Worm (Caenorhabditis elegans) whole organism, L1 larva: Measurements from ENCODE around the gene T10B5.7.

ENCODE experiments used
- C04F5.9 ChIP-seq: sonication (generic microtip); optimal IDR thresholded peaks from 2 replicates; lab custom pipeline; 2016; ENCODE audit warnings: missing genetic modification characterization, missing compliant biosample characterization
- C16A3.4 ChIP-seq: fragments of 150-350 bp; optimal IDR thresholded peaks from 2 replicates; lab custom pipeline; 2014; ENCODE audit warnings: missing biosample characterization, missing genetic modification characterization
- C34B4.2 ChIP-seq: sonication (generic microtip); optimal IDR thresholded peaks from 2 replicates; lab custom pipeline; 2017; ENCODE audit warnings: mild to moderate bottlenecking, missing genetic modification characterization, missing compliant biosample characterization
- Y116A8C.19 ChIP-seq: sonication (generic microtip); optimal IDR thresholded peaks from 2 replicates; lab custom pipeline; 2016; ENCODE audit warnings: missing compliant biosample characterization, missing genetic modification characterization, borderline replicate concordance
- ceh-82 ChIP-seq, 3 experiments: fragments of 150-350 bp in 1 of 3; sonication (generic microtip) in 2 of 3; optimal IDR thresholded peaks; 2 replicates each; lab custom pipeline; 2014 to 2017; ENCODE audit warnings: missing biosample characterization in 3 of 3, missing genetic modification characterization in 3 of 3
- ces-1 ChIP-seq: fragments of 150-350 bp; optimal IDR thresholded peaks from 2 replicates; lab custom pipeline; 2014; ENCODE audit warnings: missing biosample characterization, missing genetic modification reagents, missing genetic modification characterization
- dpl-1 ChIP-seq, 3 experiments: fragments of 150-350 bp in 2 of 3; sonication (generic microtip) in 1 of 3; optimal IDR thresholded peaks; 2 replicates each; lab custom pipeline; 2014 to 2017; ENCODE audit warnings: missing biosample characterization in 3 of 3, missing genetic modification characterization in 3 of 3, missing genetic modification reagents in 3 of 3
- efl-1 ChIP-seq, 4 experiments: fragments of 150-350 bp; optimal IDR thresholded peaks in 3 of 4; peaks in 1 of 4; 1 replicate in 1 of 4; 2 replicates in 3 of 4; lab custom pipeline; 2014; ENCODE audit warnings: missing biosample characterization in 2 of 4, missing genetic modification characterization in 2 of 4, missing genetic modification reagents in 2 of 4
- egl-27 ChIP-seq, 2 experiments: fragments of 150-350 bp in 1 of 2; sonication (generic microtip); optimal IDR thresholded peaks; 3 replicates each; lab custom pipeline; 2017 to 2018; ENCODE audit warnings: missing biosample characterization in 2 of 2, missing genetic modification characterization in 2 of 2, missing genetic modification reagents in 2 of 2
- elt-2 ChIP-seq: sonication (generic microtip); optimal IDR thresholded peaks from 2 replicates; lab custom pipeline; 2016; ENCODE audit warnings: missing genetic modification characterization, mild to moderate bottlenecking, inconsistent platforms, missing compliant biosample characterization, missing genetic modification reagents
- fkh-10 ChIP-seq: sonication (generic microtip); optimal IDR thresholded peaks from 2 replicates; lab custom pipeline; 2017; ENCODE audit warnings: missing biosample characterization, missing genetic modification reagents, missing genetic modification characterization
- hpl-2 ChIP-seq: fragments of 150-350 bp; optimal IDR thresholded peaks from 2 replicates; lab custom pipeline; 2014; ENCODE audit warnings: missing biosample characterization, missing genetic modification reagents, missing genetic modification characterization
- jun-1 ChIP-seq: fragments of 150-350 bp; optimal IDR thresholded peaks from 2 replicates; lab custom pipeline; 2014; ENCODE audit warnings: missing biosample characterization, missing genetic modification reagents, missing genetic modification characterization
- lin-14 ChIP-seq: fragments of 200-800 bp; sonication (Bioruptor generic); optimal IDR thresholded peaks from 2 replicates; lab custom pipeline; 2018; ENCODE audit warnings: mild to moderate bottlenecking, missing genetic modification characterization, moderate library complexity, missing compliant biosample characterization
- lin-35 ChIP-seq, 2 experiments: fragments of 150-350 bp; optimal IDR thresholded peaks; 2 replicates each; lab custom pipeline; 2014; ENCODE audit warnings: missing biosample characterization in 2 of 2, missing genetic modification characterization in 2 of 2, missing genetic modification reagents in 2 of 2
- lin-39 ChIP-seq: fragments of 150-350 bp; optimal IDR thresholded peaks from 2 replicates; lab custom pipeline; 2014; ENCODE audit warnings: missing biosample characterization, missing genetic modification reagents, missing genetic modification characterization
- mab-9 ChIP-seq: fragments of 200-800 bp; sonication (Bioruptor generic); IDR thresholded peaks from 2 replicates; pipeline ENCODE4 v1.3.6; 2022; ENCODE audit warnings: missing genetic modification reagents, missing genetic modification characterization, missing compliant biosample characterization
- mef-2 ChIP-seq: fragments of 150-350 bp; optimal IDR thresholded peaks from 2 replicates; lab custom pipeline; 2014; ENCODE audit warnings: missing biosample characterization, missing genetic modification characterization
- mep-1 ChIP-seq: fragments of 150-350 bp; optimal IDR thresholded peaks from 2 replicates; lab custom pipeline; 2014; ENCODE audit warnings: missing biosample characterization, missing genetic modification characterization
- nhr-19 ChIP-seq: fragments of 200-800 bp; sonication (Bioruptor generic); conservative IDR thresholded peaks from 2 replicates; pipeline ENCODE4 v1.3.6; 2022; ENCODE audit warnings: missing genetic modification characterization, missing compliant biosample characterization
- nhr-28 ChIP-seq: fragments of 150-350 bp; optimal IDR thresholded peaks from 2 replicates; lab custom pipeline; 2014; ENCODE audit warnings: missing biosample characterization, missing genetic modification characterization
- nhr-47 ChIP-seq: sonication (generic microtip); optimal IDR thresholded peaks from 2 replicates; lab custom pipeline; 2016; ENCODE audit warnings: mild to moderate bottlenecking, missing genetic modification characterization, moderate library complexity, missing compliant biosample characterization
- nhr-71 ChIP-seq: sonication (generic microtip); optimal IDR thresholded peaks from 2 replicates; lab custom pipeline; 2016; ENCODE audit warnings: mild to moderate bottlenecking, missing genetic modification characterization, moderate library complexity, missing compliant biosample characterization
- nhr-76 ChIP-seq: sonication (generic microtip); optimal IDR thresholded peaks from 2 replicates; lab custom pipeline; 2017; ENCODE audit warnings: missing biosample characterization, missing genetic modification characterization
- nhr-84 ChIP-seq: sonication (generic microtip); optimal IDR thresholded peaks from 2 replicates; lab custom pipeline; 2017; ENCODE audit warnings: missing biosample characterization, missing genetic modification characterization
- nhr-90 ChIP-seq: sonication (generic microtip); optimal IDR thresholded peaks from 2 replicates; lab custom pipeline; 2016; ENCODE audit warnings: mild to moderate bottlenecking, missing genetic modification characterization, missing compliant biosample characterization; ENCODE audit not compliant: poor library complexity
- pag-3 ChIP-seq: sonication (generic microtip); optimal IDR thresholded peaks from 2 replicates; lab custom pipeline; 2017; ENCODE audit warnings: missing genetic modification characterization, mild to moderate bottlenecking, missing compliant biosample characterization, antibody characterized with exemption, borderline replicate concordance; ENCODE audit not compliant: insufficient read depth
- pax-3 ChIP-seq: fragments of 200-800 bp; sonication (Bioruptor generic); optimal IDR thresholded peaks from 2 replicates; lab custom pipeline; 2018; ENCODE audit warnings: mild to moderate bottlenecking, missing genetic modification characterization, moderate library complexity, missing compliant biosample characterization
- rnt-1 ChIP-seq: sonication (generic microtip); optimal IDR thresholded peaks from 2 replicates; lab custom pipeline; 2016; ENCODE audit warnings: mild to moderate bottlenecking, missing genetic modification characterization, moderate library complexity, missing compliant biosample characterization
- skn-1 ChIP-seq: fragments of 150-350 bp; optimal IDR thresholded peaks from 2 replicates; lab custom pipeline; 2014; ENCODE audit warnings: missing biosample characterization, missing genetic modification characterization
- snu-23 ChIP-seq: sonication (generic microtip); optimal IDR thresholded peaks from 2 replicates; lab custom pipeline; 2016; ENCODE audit warnings: missing genetic modification characterization, missing compliant biosample characterization
- sox-4 ChIP-seq: sonication (generic microtip); optimal IDR thresholded peaks from 2 replicates; lab custom pipeline; 2016; ENCODE audit warnings: missing genetic modification characterization, missing compliant biosample characterization
- sup-37 ChIP-seq: fragments of 200-800 bp; sonication (Bioruptor generic); optimal IDR thresholded peaks from 2 replicates; lab custom pipeline; 2018; ENCODE audit warnings: mild to moderate bottlenecking, missing genetic modification characterization, missing compliant biosample characterization
- tbx-2 ChIP-seq: sonication (generic microtip); optimal IDR thresholded peaks from 2 replicates; lab custom pipeline; 2016; ENCODE audit warnings: missing genetic modification characterization, missing compliant biosample characterization
- unc-130 ChIP-seq: fragments of 150-350 bp; optimal IDR thresholded peaks from 2 replicates; lab custom pipeline; 2017; ENCODE audit warnings: missing biosample characterization, missing genetic modification characterization, inconsistent platforms
- unc-86 ChIP-seq: sonication (generic microtip); optimal IDR thresholded peaks from 2 replicates; lab custom pipeline; 2016; ENCODE audit warnings: missing genetic modification characterization, missing compliant biosample characterization
- xbp-1 ChIP-seq: sonication (generic microtip); optimal IDR thresholded peaks from 2 replicates; lab custom pipeline; 2016; ENCODE audit warnings: missing genetic modification characterization, missing compliant biosample characterization
- zip-4 ChIP-seq: fragments of 200-800 bp; sonication (Bioruptor generic); optimal IDR thresholded peaks from 2 replicates; lab custom pipeline; 2018; ENCODE audit warnings: mild to moderate bottlenecking, missing genetic modification characterization, moderate library complexity, missing compliant biosample characterization
- ztf-11 ChIP-seq, 2 experiments: sonication (generic microtip); optimal IDR thresholded peaks; 2 replicates each; lab custom pipeline; 2016 to 2017; ENCODE audit warnings: missing genetic modification characterization in 2 of 2, missing biosample characterization in 1 of 2, missing compliant biosample characterization in 1 of 2
- ztf-4 ChIP-seq: fragments of 150-350 bp; optimal IDR thresholded peaks from 2 replicates; lab custom pipeline; 2014; ENCODE audit warnings: missing biosample characterization, missing genetic modification characterization

T10B5.7 gene

ce11 chrV:1845977-1846376 is at the start of gene T10B5.7:
Gene T10B5.7, plus strand, starts transcription at chrV:1846201.
- TF ChIP-seq C04F5.9 (tag; lab: Kevin White, UChicago) (no peak), rnt-1 (tag; lab: Kevin White, UChicago) (no peak), fkh-10 (GFP tag; lab: Kevin White, UChicago) (no peak), elt-2 (tag; lab: Kevin White, UChicago) (peak; percentile 42)

- TF ChIP-seq nhr-76 (tag; lab: Kevin White, UChicago) (no peak), C16A3.4 (no peak), snu-23 (GFP tag; lab: Kevin White, UChicago) (no peak), ztf-4 (no peak)
Measured at ce11 chrV:1797900-1798299, 48.1 kb upstream of the T10B5.7 start, which contains the start of gene F36H9.10. Gene F36H9.10, plus strand, starts transcription at chrV:1798200.

ce11 chrV:1803043-1803442 is 43.0 kb upstream of the T10B5.7 start, which contains the start of gene srt-41:
Gene srt-41, minus strand, starts transcription at chrV:1803143.
- TF ChIP-seq pax-3 (tag; lab: Kevin White, UChicago) (peak; percentile 14), nhr-84 (tag; lab: Kevin White, UChicago) (no peak)

- no peak for TF ChIP-seq nhr-76 (tag; lab: Kevin White, UChicago)
- TF ChIP-seq efl-1 (optimal IDR thresholded peaks at IDR 0.05; lab: Kevin White, UChicago), result no peak
- no peak for TF ChIP-seq efl-1 (GFP tag; optimal IDR thresholded peaks at IDR 0.05 in 1 of 2; lab: Kevin White, UChicago)
- TF ChIP-seq lin-14 (GFP tag; lab: Kevin White, UChicago), result no peak
- TF ChIP-seq pag-3 (tag; lab: Kevin White, UChicago), result no peak
- TF ChIP-seq ceh-82 (tag; optimal IDR thresholded peaks at IDR 0.05; lab: Kevin White, UChicago), result no peak
- no peak for TF ChIP-seq nhr-28
- TF ChIP-seq lin-39 (tag; lab: Kevin White, UChicago), result no peak
- TF ChIP-seq sox-4, result no peak
- TF ChIP-seq mep-1, result peak; percentile 81
- TF ChIP-seq dpl-1 (GFP tag; optimal IDR thresholded peaks at IDR 0.05; lab: Kevin White, UChicago), result peak in 1 of 3 experiments; percentile 5
- TF ChIP-seq skn-1, result peak; percentile 59
- no peak for TF ChIP-seq jun-1
Measured at ce11 chrV:1804034-1804542, 41.9 kb upstream of the T10B5.7 start.

ce11 chrV:1804645-1805559 is 41.1 kb upstream of the T10B5.7 start, which contains the start of the genes hsp-16.2 and hsp-16.41:
Gene hsp-16.2, minus strand, starts transcription at chrV:1804957.
Gene hsp-16.41, plus strand, starts transcription at chrV:1805178.
- no peak for TF ChIP-seq mab-9 (GFP tag; lab: Robert Waterston, UW)
- TF ChIP-seq rnt-1 (tag; lab: Kevin White, UChicago), result peak; percentile 29
- TF ChIP-seq unc-86, result peak; percentile 67
- no peak for TF ChIP-seq C34B4.2 (tag; lab: Kevin White, UChicago)
- peak; percentile 32 to 57 for TF ChIP-seq lin-35 (GFP tag; optimal IDR thresholded peaks at IDR 0.05; lab: Kevin White, UChicago)
- TF ChIP-seq nhr-19, result peak; percentile 55
- peak; percentile 48 for TF ChIP-seq nhr-90
- TF ChIP-seq ztf-11 (tag; optimal IDR thresholded peaks at IDR 0.05; lab: Kevin White, UChicago), result peak in 1 of 2 experiments; percentile 48
- TF ChIP-seq ces-1 (GFP tag; lab: Kevin White, UChicago), result no peak
- peak; percentile 79 for TF ChIP-seq nhr-71 (tag; lab: Kevin White, UChicago)
- no peak for TF ChIP-seq Y116A8C.19 (tag; lab: Kevin White, UChicago)
- no peak for TF ChIP-seq hpl-2 (GFP tag; lab: Kevin White, UChicago)
- TF ChIP-seq sup-37 (GFP tag; lab: Kevin White, UChicago), result no peak
- peak; percentile 10 for TF ChIP-seq tbx-2 (tag; lab: Kevin White, UChicago)
- peak; percentile 34 for TF ChIP-seq elt-2 (tag; lab: Kevin White, UChicago)
- TF ChIP-seq efl-1 (optimal IDR thresholded peaks at IDR 0.05; lab: Kevin White, UChicago), result peak; percentile 52 to 75
- TF ChIP-seq efl-1 (GFP tag; optimal IDR thresholded peaks at IDR 0.05 in 1 of 2; lab: Kevin White, UChicago), result peak; percentile 45 to 89
- peak; percentile 63 for TF ChIP-seq mef-2 (tag; lab: Kevin White, UChicago)
- TF ChIP-seq egl-27 (tag; optimal IDR thresholded peaks at IDR 0.05; lab: Kevin White, UChicago), result no peak
- no peak for TF ChIP-seq unc-130 (tag; lab: Kevin White, UChicago)
- TF ChIP-seq ceh-82 (tag; optimal IDR thresholded peaks at IDR 0.05; lab: Kevin White, UChicago), result peak in 1 of 3 experiments; percentile 46
- TF ChIP-seq ztf-4, result peak; percentile 13
- TF ChIP-seq xbp-1, result peak; percentile 32
- no peak for TF ChIP-seq zip-4 (GFP tag; lab: Kevin White, UChicago)
- peak; percentile 42 for TF ChIP-seq pax-3 (tag; lab: Kevin White, UChicago)
- TF ChIP-seq nhr-47 (tag; lab: Kevin White, UChicago), result peak; percentile 60
- TF ChIP-seq mep-1, result peak; percentile 56
